Worm (Caenorhabditis elegans): ENCODE data around the gene F53B1.2.

DNA sequence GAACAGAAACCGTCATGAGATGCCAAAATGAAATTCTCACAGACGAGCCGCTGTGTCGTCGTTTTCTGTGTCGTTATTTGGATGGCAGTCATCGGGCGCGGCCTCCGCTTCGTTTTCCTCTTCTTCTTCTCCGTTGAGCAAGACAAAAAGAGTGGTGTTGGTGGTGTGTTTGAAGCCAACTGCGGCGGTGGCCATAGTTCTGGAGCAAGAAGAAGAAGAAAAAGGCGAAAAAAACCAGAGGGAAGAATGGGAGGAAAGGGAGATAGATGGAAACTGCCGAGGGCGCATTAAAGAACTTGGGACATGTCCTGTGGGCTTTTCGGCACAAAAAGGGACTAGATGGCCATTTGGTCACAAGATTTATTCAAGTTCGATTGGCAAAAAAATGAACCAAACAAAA lies 22.9 kb downstream of the F53B1.2 start, which contains the start of gene F53B1.9:
- TF ChIP-seq fkh-10 (GFP tag; optimal IDR thresholded peaks at IDR 0.05): no peak
- TF ChIP-seq ceh-19 (GFP tag; optimal IDR thresholded peaks at IDR 0.05): no peak
- TF ChIP-seq ama-1 (optimal IDR thresholded peaks at IDR 0.05): no peak
- TF ChIP-seq hlh-30 (tag; optimal IDR thresholded peaks at IDR 0.05; ENCODE audit: insufficient read depth): no peak
- TF ChIP-seq che-1 (tag; optimal IDR thresholded peaks at IDR 0.05): no peak
- no peak for TF ChIP-seq sox-2 (GFP tag; IDR thresholded peaks at IDR 0.05)
- no peak for TF ChIP-seq nhr-11 (tag; optimal IDR thresholded peaks at IDR 0.05)

Measured in whole organism, late embryonic.